Fruit fly (Drosophila melanogaster) whole organism, embryonic: ENCODE data around the gene Adh.
A peak's percentile ranks its signal among the peaks of the same experiment; 100 is the strongest.

Source experiments
- Antp ChIP-seq: fragments of 200-800 bp; sonication (Bioruptor generic); optimal IDR thresholded peaks from 3 replicates; lab custom pipeline; 2016; ENCODE audit warnings: missing biosample characterization, missing genetic modification characterization
- Atf3 ChIP-seq: fragments of 200-800 bp; sonication (Bioruptor generic); optimal IDR thresholded peaks from 3 replicates; lab custom pipeline; 2016; ENCODE audit warnings: missing biosample characterization, missing genetic modification characterization
- Bdp1 ChIP-seq: fragments of 200-800 bp; sonication (Bioruptor generic); optimal IDR thresholded peaks from 3 replicates; lab custom pipeline; 2016; ENCODE audit warnings: missing biosample characterization, missing genetic modification characterization
- CG10431 ChIP-seq: fragments of 200-800 bp; sonication (Bioruptor generic); optimal IDR thresholded peaks from 3 replicates; lab custom pipeline; 2018; ENCODE audit warnings: missing biosample characterization, mild to moderate bottlenecking, missing genetic modification characterization
- CG10462 ChIP-seq: fragments of 200-800 bp; sonication (Bioruptor generic); optimal IDR thresholded peaks from 2 replicates; lab custom pipeline; 2016; ENCODE audit warnings: missing biosample characterization, missing genetic modification characterization
- CG10959 ChIP-seq: fragments of 200-800 bp; sonication (Bioruptor generic); IDR thresholded peaks from 2 replicates; pipeline ENCODE4 v1.3.6; 2022; ENCODE audit warnings: missing biosample characterization, missing genetic modification characterization
- CG11247 ChIP-seq: fragments of 200-800 bp; sonication (Bioruptor generic); IDR thresholded peaks from 2 replicates; pipeline ENCODE4 v1.3.6; 2022; ENCODE audit warnings: missing biosample characterization, missing genetic modification characterization
- CG12236 ChIP-seq: fragments of 200-800 bp; sonication (Bioruptor generic); optimal IDR thresholded peaks from 2 replicates; lab custom pipeline; 2016; ENCODE audit warnings: missing biosample characterization, missing genetic modification characterization
- CG1233 ChIP-seq: fragments of 200-800 bp; sonication (Bioruptor generic); optimal IDR thresholded peaks from 4 replicates; lab custom pipeline; 2018; ENCODE audit warnings: missing biosample characterization, mild to moderate bottlenecking, missing genetic modification characterization
- CG13287 ChIP-seq: fragments of 200-800 bp; sonication (Bioruptor generic); IDR thresholded peaks from 2 replicates; pipeline ENCODE4 v1.3.6; 2022; ENCODE audit warnings: missing biosample characterization, missing genetic modification characterization; ENCODE audit not compliant: partially characterized antibody
- CG17186 ChIP-seq: fragments of 200-800 bp; sonication (Bioruptor generic); optimal IDR thresholded peaks from 3 replicates; lab custom pipeline; 2017; ENCODE audit warnings: missing biosample characterization, missing genetic modification reagents, missing genetic modification characterization
- CG2889 ChIP-seq: fragments of 200-800 bp; sonication (Bioruptor generic); IDR thresholded peaks from 3 replicates; pipeline ENCODE4 v1.3.6; 2022; ENCODE audit warnings: missing biosample characterization, missing genetic modification characterization
- CG31224 ChIP-seq: fragments of 200-800 bp; sonication (Bioruptor generic); IDR thresholded peaks from 2 replicates; pipeline ENCODE4 v1.3.6; 2022; ENCODE audit warnings: missing biosample characterization, missing genetic modification characterization
- CG34224 ChIP-seq: fragments of 200-800 bp; sonication (Bioruptor generic); IDR thresholded peaks from 3 replicates; pipeline ENCODE4 v1.3.6; 2022; ENCODE audit warnings: missing biosample characterization, missing genetic modification characterization; ENCODE audit not compliant: partially characterized antibody
- CG7786 ChIP-seq: fragments of 200-800 bp; sonication (Bioruptor generic); optimal IDR thresholded peaks from 2 replicates; lab custom pipeline; 2016; ENCODE audit warnings: missing biosample characterization, missing genetic modification characterization
- CG8388 ChIP-seq: fragments of 200-800 bp; sonication (Bioruptor generic); optimal IDR thresholded peaks from 2 replicates; lab custom pipeline; 2019; ENCODE audit warnings: missing biosample characterization, mild to moderate bottlenecking, missing genetic modification characterization, moderate library complexity
- CG8924 ChIP-seq: fragments of 200-800 bp; optimal IDR thresholded peaks from 3 replicates; lab custom pipeline; 2019; ENCODE audit warnings: missing biosample characterization, mild to moderate bottlenecking, missing genetic modification characterization, moderate library complexity
- CG9437 ChIP-seq: fragments of 200-800 bp; sonication (Bioruptor generic); optimal IDR thresholded peaks from 2 replicates; lab custom pipeline; 2018; ENCODE audit warnings: missing biosample characterization, mild to moderate bottlenecking, missing genetic modification characterization
- CHES-1-like ChIP-seq: fragments of 200-800 bp; sonication (Bioruptor generic); optimal IDR thresholded peaks from 2 replicates; lab custom pipeline; 2016; ENCODE audit warnings: missing biosample characterization, missing genetic modification characterization
- CkIIα-i1 ChIP-seq: fragments of 200-800 bp; sonication (Bioruptor generic); IDR thresholded peaks from 2 replicates; pipeline ENCODE4 v1.3.6; 2022; ENCODE audit warnings: missing biosample characterization, missing genetic modification characterization
- Dfd ChIP-seq, 2 experiments: fragments of >200 bp; optimal IDR thresholded peaks; 2 replicates each; lab custom pipeline; 2017; ENCODE audit warnings: missing biosample characterization in 2 of 2, missing genetic modification characterization in 2 of 2
- Dip3 ChIP-seq: fragments of 200-800 bp; sonication (Bioruptor generic); optimal IDR thresholded peaks from 3 replicates; lab custom pipeline; 2016; ENCODE audit warnings: missing biosample characterization, missing genetic modification characterization
- Fer1 ChIP-seq: fragments of 200-800 bp; sonication (Bioruptor generic); optimal IDR thresholded peaks from 2 replicates; lab custom pipeline; 2017; ENCODE audit warnings: missing biosample characterization, mild to moderate bottlenecking, missing genetic modification characterization
- H2.0 ChIP-seq: fragments of 200-800 bp; sonication (Bioruptor generic); IDR thresholded peaks from 2 replicates; pipeline ENCODE4 v1.3.6; 2022; ENCODE audit warnings: missing biosample characterization, missing genetic modification characterization
- HHEX ChIP-seq: fragments of 200-800 bp; sonication (Bioruptor generic); optimal IDR thresholded peaks from 3 replicates; lab custom pipeline; 2017; ENCODE audit warnings: missing biosample characterization, mild to moderate bottlenecking, missing genetic modification characterization, missing genetic modification reagents
- HLHmδ ChIP-seq: fragments of 200-800 bp; sonication (Bioruptor generic); optimal IDR thresholded peaks from 2 replicates; lab custom pipeline; 2018; ENCODE audit warnings: missing biosample characterization, mild to moderate bottlenecking, missing genetic modification characterization, moderate library complexity
- Hr51 ChIP-seq, 2 experiments: fragments of 200-800 bp; sonication (Bioruptor generic); optimal IDR thresholded peaks; 2 replicates in 1 of 2; 3 replicates in 1 of 2; lab custom pipeline; 2016 to 2018; ENCODE audit warnings: missing biosample characterization in 2 of 2, missing genetic modification characterization in 2 of 2, mild to moderate bottlenecking in 1 of 2, moderate library complexity in 1 of 2
- MBD-R2 ChIP-seq: fragments of 200-800 bp; sonication (Bioruptor generic); IDR thresholded peaks from 2 replicates; pipeline ENCODE4 v1.3.6; 2022; ENCODE audit warnings: missing biosample characterization, missing genetic modification characterization
- NK7.1 ChIP-seq: fragments of 200-800 bp; sonication (Bioruptor generic); optimal IDR thresholded peaks from 3 replicates; lab custom pipeline; 2016; ENCODE audit warnings: missing biosample characterization, missing genetic modification characterization
- Neu2 ChIP-seq: fragments of 200-800 bp; sonication (Bioruptor generic); optimal IDR thresholded peaks from 3 replicates; lab custom pipeline; 2016; ENCODE audit warnings: missing biosample characterization, missing genetic modification characterization, borderline replicate concordance
- PHDP ChIP-seq: fragments of 200-800 bp; sonication (Bioruptor generic); optimal IDR thresholded peaks from 3 replicates; lab custom pipeline; 2018; ENCODE audit warnings: missing biosample characterization, mild to moderate bottlenecking, missing genetic modification characterization, moderate library complexity
- Pdp1 ChIP-seq, 2 experiments: fragments of 200-800 bp; sonication (Bioruptor generic); optimal IDR thresholded peaks; 3 replicates each; lab custom pipeline; 2016; ENCODE audit warnings: missing biosample characterization in 2 of 2, missing genetic modification characterization in 2 of 2, mild to moderate bottlenecking in 1 of 2, moderate library complexity in 1 of 2
- Scr ChIP-seq: fragments of 200-800 bp; sonication (Bioruptor generic); IDR thresholded peaks from 2 replicates; pipeline ENCODE4 v1.3.6; 2022; ENCODE audit warnings: missing biosample characterization, missing genetic modification characterization; ENCODE audit not compliant: partially characterized antibody
- Sry-δ ChIP-seq: fragments of 200-800 bp; sonication (Bioruptor generic); optimal IDR thresholded peaks from 2 replicates; lab custom pipeline; 2016; ENCODE audit warnings: missing biosample characterization, missing genetic modification characterization
- ac ChIP-seq: fragments of 200-800 bp; sonication (Bioruptor generic); optimal IDR thresholded peaks from 3 replicates; lab custom pipeline; 2017; ENCODE audit warnings: missing biosample characterization, mild to moderate bottlenecking, missing genetic modification characterization
- ato ChIP-seq: fragments of 200-800 bp; sonication (Bioruptor generic); IDR thresholded peaks from 2 replicates; pipeline ENCODE4 v1.3.6; 2022; ENCODE audit warnings: missing biosample characterization, missing genetic modification characterization; ENCODE audit not compliant: partially characterized antibody
- btn ChIP-seq: fragments of 200-800 bp; sonication (Bioruptor generic); optimal IDR thresholded peaks from 2 replicates; lab custom pipeline; 2016; ENCODE audit warnings: missing biosample characterization, missing genetic modification characterization
- cad ChIP-seq: fragments of >200 bp; optimal IDR thresholded peaks from 2 replicates; lab custom pipeline; 2017; ENCODE audit warnings: missing biosample characterization, missing genetic modification characterization
- dmrt11E ChIP-seq: fragments of 200-800 bp; sonication (Bioruptor generic); optimal IDR thresholded peaks from 3 replicates; lab custom pipeline; 2018; ENCODE audit warnings: missing biosample characterization, mild to moderate bottlenecking, missing genetic modification characterization, moderate library complexity
- gsb ChIP-seq: fragments of 200-800 bp; sonication (Bioruptor generic); IDR thresholded peaks from 2 replicates; pipeline ENCODE4 v1.3.6; 2022; ENCODE audit warnings: missing biosample characterization, missing genetic modification characterization
- lbe ChIP-seq: fragments of 200-800 bp; sonication (Bioruptor generic); optimal IDR thresholded peaks from 2 replicates; lab custom pipeline; 2016; ENCODE audit warnings: missing biosample characterization, mild to moderate bottlenecking, missing genetic modification characterization
- mirr ChIP-seq: fragments of 200-800 bp; sonication (Bioruptor generic); optimal IDR thresholded peaks from 3 replicates; lab custom pipeline; 2018; ENCODE audit warnings: missing biosample characterization, mild to moderate bottlenecking, missing genetic modification characterization
- nmo ChIP-seq: fragments of 200-800 bp; sonication (Bioruptor generic); optimal IDR thresholded peaks from 2 replicates; lab custom pipeline; 2018; ENCODE audit warnings: missing biosample characterization, mild to moderate bottlenecking, missing genetic modification characterization, moderate library complexity
- nom ChIP-seq: fragments of 200-800 bp; sonication (Bioruptor generic); optimal IDR thresholded peaks from 2 replicates; lab custom pipeline; 2017; ENCODE audit warnings: missing biosample characterization, missing genetic modification characterization, mild to moderate bottlenecking, moderate library complexity, missing genetic modification reagents
- ranshi ChIP-seq: fragments of 200-800 bp; sonication (Bioruptor generic); IDR thresholded peaks from 2 replicates; pipeline ENCODE4 v1.3.6; 2022; ENCODE audit warnings: missing biosample characterization, missing genetic modification characterization
- sd ChIP-seq: fragments of 200-800 bp; sonication (Bioruptor generic); optimal IDR thresholded peaks from 3 replicates; lab custom pipeline; 2018; ENCODE audit warnings: missing biosample characterization, mild to moderate bottlenecking, missing genetic modification characterization, moderate library complexity
- shn ChIP-seq: fragments of 200-800 bp; sonication (Bioruptor generic); optimal IDR thresholded peaks from 3 replicates; lab custom pipeline; 2016; ENCODE audit warnings: missing biosample characterization, missing genetic modification characterization
- sug ChIP-seq: fragments of 200-800 bp; optimal IDR thresholded peaks from 2 replicates; lab custom pipeline; 2019; ENCODE audit warnings: missing biosample characterization, mild to moderate bottlenecking, missing genetic modification characterization, moderate library complexity
- tgo ChIP-seq: fragments of 200-800 bp; sonication (Bioruptor generic); IDR thresholded peaks from 3 replicates; pipeline ENCODE4 v1.3.6; 2022; ENCODE audit warnings: missing biosample characterization, missing genetic modification characterization
- trh ChIP-seq: fragments of 200-800 bp; sonication (Bioruptor generic); optimal IDR thresholded peaks from 2 replicates; lab custom pipeline; 2016; ENCODE audit warnings: missing biosample characterization, missing genetic modification characterization
- vfl ChIP-seq: fragments of 200-800 bp; sonication (Bioruptor generic); optimal IDR thresholded peaks from 2 replicates; lab custom pipeline; 2016; ENCODE audit warnings: missing biosample characterization, missing genetic modification characterization

Gene Adh

dm6 chr2L:14622182-14622581 is 6.8 kb downstream of the Adh start (continued):
- TF ChIP-seq CG8388 (GFP tag; lab: Kevin White, UChicago) (peak; percentile 27), ato (no peak), CG12236 (GFP tag; lab: Kevin White, UChicago) (no peak), PHDP (peak; percentile 25), CG10959 (GFP tag; lab: Robert Waterston, UW) (peak; percentile 49; the same call in 1 of the 2 replicates), HLHmδ (GFP tag; lab: Kevin White, UChicago) (no peak), shn (no peak), H2.0 (GFP tag; lab: Robert Waterston, UW) (0 out of 2 replicates have a peak, but pooled peaks have one; percentile 13), nmo (peak; percentile 58), Atf3 (GFP tag; lab: Kevin White, UChicago) (peak; percentile 50), gsb (GFP tag; lab: Robert Waterston, UW) (no peak), CG8924 (tag; lab: Kevin White, UChicago) (no peak), CHES-1-like (GFP tag; lab: Kevin White, UChicago) (peak; percentile 5), mirr (GFP tag; lab: Kevin White, UChicago) (no peak), Fer1 (GFP tag; lab: Kevin White, UChicago) (no peak), ac (no peak), nom (peak; percentile 91), CkIIα-i1 (GFP tag; lab: Robert Waterston, UW) (no peak), Bdp1 (GFP tag; lab: Kevin White, UChicago) (no peak), CG17186 (GFP tag; lab: Kevin White, UChicago) (no peak), ranshi (0 out of 2 replicates have a peak, but pooled peaks have one; percentile 29), CG2889 (GFP tag; lab: Robert Waterston, UW) (no peak), HHEX (GFP tag; lab: Kevin White, UChicago) (no peak), CG34224 (no peak), MBD-R2 (no peak), cad (GFP tag; lab: Kevin White, UChicago) (no peak), Dfd (GFP tag; optimal IDR thresholded peaks at IDR 0.05; lab: Kevin White, UChicago) (no peak), Hr51 (GFP tag; optimal IDR thresholded peaks at IDR 0.05; lab: Kevin White, UChicago) (peak in 1 of 2 experiments; percentile 25), sug (tag; lab: Kevin White, UChicago) (no peak), Dip3 (GFP tag; lab: Kevin White, UChicago) (no peak), Scr (GFP tag; lab: Robert Waterston, UW) (no peak), Pdp1 (GFP tag; optimal IDR thresholded peaks at IDR 0.05; lab: Kevin White, UChicago) (peak; percentile 44 to 47), CG10462 (GFP tag; lab: Kevin White, UChicago) (no peak), CG10431 (GFP tag; lab: Kevin White, UChicago) (no peak), CG1233 (GFP tag; lab: Kevin White, UChicago) (peak; percentile 38), dmrt11E (tag; lab: Kevin White, UChicago) (peak; percentile 80), trh (GFP tag; lab: Kevin White, UChicago) (no peak), Neu2 (GFP tag; lab: Kevin White, UChicago) (peak; percentile 35), btn (GFP tag; lab: Kevin White, UChicago) (no peak), tgo (peak; percentile 51; the same call in 2 of the 3 replicates), CG11247 (GFP tag; lab: Robert Waterston, UW) (no peak), lbe (GFP tag; lab: Kevin White, UChicago) (peak; percentile 30), vfl (GFP tag; lab: Kevin White, UChicago) (no peak), CG13287 (GFP tag; lab: Robert Waterston, UW) (no peak), sd (tag; lab: Kevin White, UChicago) (no peak), CG7786 (GFP tag; lab: Kevin White, UChicago) (peak; percentile 11), Sry-δ (GFP tag; lab: Kevin White, UChicago) (peak; percentile 20), CG9437 (no peak), Antp (GFP tag; lab: Kevin White, UChicago) (peak; percentile 64), CG31224 (no peak), NK7.1 (GFP tag; lab: Kevin White, UChicago) (peak; percentile 10)
